Worm (Caenorhabditis elegans) whole organism, dauer: ENCODE results near the gene frpr-19.

Source experiments
- unc-62 ChIP-seq: sonication (generic microtip); optimal IDR thresholded peaks from 2 replicates; lab custom pipeline; 2017; ENCODE audit warnings: missing biosample characterization, missing genetic modification reagents, missing genetic modification characterization

The frpr-19 gene

DNA sequence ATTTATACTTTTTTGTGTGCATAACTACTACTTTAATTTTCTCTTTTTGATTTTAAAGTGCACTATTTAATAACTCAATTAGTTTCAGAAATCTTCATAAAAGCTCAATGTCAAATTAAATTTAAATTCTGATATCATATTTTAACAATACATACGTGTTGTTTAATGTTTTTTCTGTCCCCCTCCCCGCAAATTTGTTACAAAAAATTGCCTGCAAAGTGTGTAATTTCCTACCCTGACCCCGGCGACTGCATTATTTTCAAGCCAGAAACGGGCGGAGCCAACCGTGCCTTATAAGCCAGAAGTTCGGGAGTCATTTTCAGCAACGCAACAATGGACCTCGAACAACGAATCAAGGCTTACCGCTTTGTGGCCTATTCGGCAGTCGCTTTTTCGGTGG, 13.2 kb downstream of the frpr-19 start, which contains the start of gene col-108:
Gene col-108, plus strand, starts transcription at position 301 of the 400 bp plus-strand sequence.
- TF ChIP-seq unc-62 (GFP tag; lab: Kevin White, UChicago): no peak

DNA sequence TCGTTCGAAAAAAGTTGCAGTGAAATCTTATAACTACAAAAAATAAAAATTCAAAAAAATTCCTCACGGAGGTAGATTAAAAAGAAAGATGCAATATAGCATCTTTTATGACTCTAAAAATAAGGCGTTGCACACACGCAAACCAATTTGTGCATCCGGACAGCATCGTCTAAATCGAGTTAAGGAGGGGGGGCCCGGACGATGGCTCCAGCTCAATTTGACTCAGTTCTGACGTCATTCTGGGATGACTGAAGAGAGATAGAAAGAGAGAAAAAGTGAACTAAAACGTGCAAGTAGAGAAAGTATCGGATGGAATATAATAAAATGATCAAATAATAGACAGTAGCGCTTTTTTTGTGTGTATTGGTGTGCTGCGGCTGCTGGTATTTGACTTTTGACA, 15.5 kb downstream of the frpr-19 start:
- no peak for TF ChIP-seq unc-62 (GFP tag; lab: Kevin White, UChicago)

DNA sequence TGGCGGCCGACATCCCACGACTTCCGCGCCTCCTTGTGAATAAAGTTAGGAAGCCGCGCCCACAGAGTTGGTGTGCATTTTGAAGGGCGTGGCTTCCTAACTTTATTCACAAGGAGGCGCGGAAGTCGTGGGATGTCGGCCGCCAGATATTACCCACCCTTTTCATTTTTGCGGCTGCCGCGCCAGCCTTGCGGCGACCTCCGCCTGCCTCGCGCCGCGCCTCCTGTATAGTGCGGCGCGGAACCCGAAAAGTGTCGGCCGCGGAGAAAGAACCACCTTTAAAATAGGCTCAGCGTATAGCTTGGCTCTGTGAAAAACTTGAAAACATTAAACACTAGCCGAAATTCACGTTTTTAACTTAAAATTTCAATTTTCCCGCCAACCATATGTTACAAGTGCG, 18.0 kb downstream of the frpr-19 start:
- TF ChIP-seq unc-62 (GFP tag; lab: Kevin White, UChicago): no peak

DNA sequence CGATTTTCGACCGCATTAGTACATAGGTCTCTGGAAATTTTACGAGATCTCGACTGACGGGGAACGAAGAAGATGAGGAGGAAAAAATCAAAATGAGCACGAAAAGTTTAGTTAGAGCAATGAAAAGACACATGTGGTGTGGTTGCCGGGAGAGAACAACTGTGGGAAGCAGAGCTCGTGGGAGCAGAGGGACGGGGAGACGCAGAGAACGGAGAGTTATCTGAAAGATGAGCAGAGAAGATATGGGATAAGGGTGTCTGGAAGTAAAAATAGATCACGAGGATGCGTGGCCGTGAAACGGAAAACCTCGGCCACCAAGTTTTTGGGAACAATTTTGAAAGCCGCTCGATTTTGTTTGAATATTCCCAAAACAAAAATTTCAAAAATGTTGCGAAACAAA, 19.9 kb downstream of the frpr-19 start, which contains the start of gene Y41D4A.7:
Gene Y41D4A.7, minus strand, starts transcription at position 18 of the 400 bp plus-strand sequence.
- no peak for TF ChIP-seq unc-62 (GFP tag; lab: Kevin White, UChicago)

DNA sequence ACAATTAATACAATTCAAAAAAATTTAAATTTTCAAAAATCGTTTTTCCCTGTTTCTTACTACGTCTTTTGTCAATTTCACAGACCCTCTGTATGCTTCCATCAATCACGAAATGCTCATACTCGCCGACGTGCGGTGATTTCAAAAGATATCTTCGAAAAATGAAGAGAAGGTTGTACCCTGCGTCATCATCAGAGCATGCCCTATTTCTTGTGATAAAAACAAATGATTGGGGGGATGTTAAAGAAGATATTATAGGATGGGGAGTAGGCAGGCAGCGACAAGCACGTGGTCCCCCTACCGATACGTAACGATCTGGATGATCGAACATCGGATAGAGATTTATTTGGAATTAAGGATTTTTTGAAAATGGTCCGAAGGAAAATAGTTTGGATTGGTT, 22.9 kb downstream of the frpr-19 start:
- TF ChIP-seq unc-62 (GFP tag; lab: Kevin White, UChicago): no peak

DNA sequence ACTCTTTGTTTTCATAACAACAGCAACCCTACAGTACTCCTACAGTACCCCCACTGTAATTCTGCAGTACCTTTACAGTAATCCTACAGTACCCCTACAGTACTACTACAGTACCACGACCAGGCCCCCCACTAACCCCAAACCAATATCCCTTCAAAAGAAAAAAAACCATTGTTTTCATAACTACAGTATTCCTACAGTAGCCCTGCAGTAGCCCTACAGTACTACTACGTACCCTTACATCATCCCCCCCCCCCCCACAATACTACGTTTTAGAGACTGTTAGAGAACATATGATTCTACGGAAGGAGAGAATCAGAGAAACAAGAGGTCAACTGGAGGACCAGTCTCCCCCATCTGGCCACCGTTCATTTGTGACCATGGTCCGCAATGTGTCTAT, 28.0 kb downstream of the frpr-19 start, which contains the start of gene Y41D4A.3:
Gene Y41D4A.3, plus strand, starts transcription at position 301 of the 400 bp plus-strand sequence.
- TF ChIP-seq unc-62 (GFP tag; lab: Kevin White, UChicago): no peak

DNA sequence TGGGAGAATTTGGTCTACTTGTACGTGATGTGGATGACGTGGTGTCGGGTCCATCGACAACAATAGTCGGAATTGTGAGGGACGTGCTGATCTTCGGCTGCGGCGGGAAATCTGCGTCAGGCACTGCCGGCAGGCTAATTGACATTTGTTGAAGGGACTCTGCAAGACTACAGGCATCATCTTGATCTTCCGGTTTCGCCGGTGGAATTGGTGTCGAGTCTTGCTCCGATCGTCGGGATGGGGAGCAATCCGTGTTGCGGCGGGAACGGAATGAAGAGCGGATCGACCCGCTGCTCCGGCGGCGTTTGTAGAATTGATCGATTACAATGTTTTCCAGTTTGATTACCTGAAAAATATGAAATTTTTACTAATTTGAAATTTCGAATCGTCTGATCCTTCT, 29.0 kb downstream of the frpr-19 start:
- TF ChIP-seq unc-62 (GFP tag; lab: Kevin White, UChicago): no peak

DNA sequence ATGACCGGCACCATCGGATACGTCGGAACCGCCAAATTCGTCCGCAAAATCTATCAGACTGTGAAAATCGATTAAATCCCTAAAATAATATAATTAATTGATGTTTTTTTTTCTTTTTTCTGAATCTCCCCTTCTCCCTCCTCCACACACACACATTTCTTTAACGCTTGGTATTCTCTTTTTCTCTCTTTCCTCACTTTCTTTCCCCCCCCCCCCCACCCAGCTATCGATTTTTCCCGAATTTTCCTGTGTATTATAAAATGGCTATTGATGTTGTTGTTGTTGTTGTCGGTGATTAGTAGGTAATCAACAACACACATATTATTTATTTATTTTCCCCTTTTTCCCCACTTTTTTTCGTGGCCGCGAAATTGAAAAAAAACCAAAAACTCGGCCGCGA, 30.2 kb downstream of the frpr-19 start:
- TF ChIP-seq unc-62 (GFP tag; lab: Kevin White, UChicago): no peak

DNA sequence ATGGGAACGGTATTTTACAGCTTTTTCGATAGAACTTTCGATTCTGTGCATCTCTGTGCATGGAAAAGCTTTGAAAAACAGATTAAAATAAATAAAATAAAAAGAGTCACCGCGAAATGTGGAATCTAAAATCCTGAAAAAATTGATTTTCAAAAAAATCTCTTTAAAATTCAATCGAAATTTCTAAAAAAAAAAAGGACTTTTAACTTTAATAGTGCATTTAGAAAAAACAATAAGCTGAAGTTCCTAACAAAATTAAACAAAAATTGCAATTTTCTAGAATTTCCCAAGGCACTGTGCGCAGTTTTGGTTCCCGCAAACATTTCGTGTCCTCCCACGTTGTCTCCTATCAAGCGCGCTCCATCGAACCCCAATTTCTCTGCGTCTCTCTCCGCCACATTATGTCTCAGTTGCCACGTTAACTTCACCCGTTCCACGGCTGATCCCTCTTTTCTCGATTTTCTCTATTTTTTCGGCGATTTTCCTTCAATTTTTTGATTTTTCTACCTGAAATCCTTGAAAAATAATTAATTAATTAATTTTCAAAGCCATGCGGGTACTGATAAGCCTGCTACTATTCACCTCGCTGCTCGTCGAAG, 35.9 kb downstream of the frpr-19 start, which contains the start of the genes Y41D4A.6 and Y41D4A.4:
Gene Y41D4A.6, minus strand, starts transcription at position 51 of the 599 bp plus-strand sequence.
Gene Y41D4A.4, plus strand, starts transcription at position 549 of the 599 bp plus-strand sequence.
- TF ChIP-seq unc-62 (GFP tag; lab: Kevin White, UChicago): no peak

DNA sequence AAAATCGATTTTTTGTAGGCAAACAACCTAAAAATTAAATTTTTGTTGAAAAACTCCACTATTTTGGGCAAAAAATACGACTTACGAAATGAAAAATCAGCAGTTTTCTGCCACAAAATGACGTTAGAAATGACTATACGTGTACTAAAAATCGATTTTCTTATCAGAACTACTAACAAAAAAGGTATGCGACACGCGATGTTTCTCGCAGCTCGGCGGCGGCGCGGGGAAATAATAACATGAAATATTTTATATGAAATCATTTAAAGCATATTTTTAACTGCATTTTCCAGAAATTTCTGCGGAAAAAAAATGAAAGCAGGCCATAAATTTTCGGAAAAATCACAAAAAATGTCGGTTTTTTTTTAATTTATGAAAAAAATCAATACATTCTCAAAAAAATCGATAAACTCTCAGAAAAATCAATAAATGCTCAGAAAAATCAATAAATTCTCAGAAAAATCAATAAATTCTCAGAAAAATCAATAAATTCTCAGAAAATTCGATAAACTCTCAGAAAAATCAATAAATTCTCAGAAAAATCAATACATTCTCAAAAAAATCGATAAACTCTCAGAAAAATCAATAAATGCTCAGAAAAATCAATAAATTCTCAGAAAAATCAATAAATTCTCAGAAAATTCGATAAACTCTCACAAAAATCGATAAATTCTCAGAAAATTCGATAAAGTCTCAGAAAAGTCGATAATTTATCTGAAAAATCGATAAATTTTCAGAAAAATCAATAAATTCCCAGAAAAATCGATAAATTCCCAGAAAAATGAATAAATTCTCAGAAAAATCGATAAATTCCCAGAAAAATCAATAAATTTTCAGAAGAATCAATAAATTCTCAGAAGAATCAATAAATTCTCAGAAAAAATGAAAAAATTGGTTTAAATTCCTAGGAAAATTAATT, 41.1 kb downstream of the frpr-19 start, which contains the start of gene ptpn-22:
Gene ptpn-22, minus strand, starts transcription at position 158 of the 919 bp plus-strand sequence.
- no peak for TF ChIP-seq unc-62 (GFP tag; lab: Kevin White, UChicago)

DNA sequence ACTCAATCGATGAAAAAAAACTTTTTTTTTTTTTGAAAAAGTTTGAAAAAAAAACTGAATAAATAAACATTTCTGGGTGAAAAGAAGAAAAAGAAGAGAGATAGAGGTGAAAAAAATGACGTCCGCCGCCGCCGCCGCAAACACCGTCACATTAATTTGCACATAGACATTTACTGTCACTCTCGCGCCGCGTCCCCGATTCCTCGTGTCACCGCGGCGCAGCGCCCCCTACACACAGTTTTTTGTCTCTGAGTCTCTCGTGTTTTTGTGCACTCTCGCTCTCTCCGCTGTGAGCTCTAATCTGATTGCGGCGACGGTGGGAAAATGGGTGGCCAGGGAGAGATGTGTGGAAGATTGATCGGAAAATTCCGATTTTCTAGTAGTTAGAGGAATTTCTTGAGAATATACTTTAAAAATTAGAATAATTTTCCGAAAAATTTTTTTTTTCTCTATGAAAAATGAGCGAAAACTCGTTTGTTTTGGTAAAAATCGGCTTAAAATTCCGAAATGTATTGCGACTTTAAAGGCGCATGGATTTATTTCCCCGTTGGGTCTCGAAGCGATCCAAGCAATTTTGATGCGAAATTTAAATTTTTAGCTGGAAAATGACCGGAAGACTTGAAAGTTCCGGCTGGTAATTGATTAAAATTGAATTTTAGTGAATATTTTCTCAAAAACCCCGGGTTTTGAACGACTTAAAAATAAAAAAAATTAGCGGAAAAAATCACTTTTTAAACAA, 41.9 kb downstream of the frpr-19 start:
- TF ChIP-seq unc-62 (GFP tag; lab: Kevin White, UChicago): no peak

DNA sequence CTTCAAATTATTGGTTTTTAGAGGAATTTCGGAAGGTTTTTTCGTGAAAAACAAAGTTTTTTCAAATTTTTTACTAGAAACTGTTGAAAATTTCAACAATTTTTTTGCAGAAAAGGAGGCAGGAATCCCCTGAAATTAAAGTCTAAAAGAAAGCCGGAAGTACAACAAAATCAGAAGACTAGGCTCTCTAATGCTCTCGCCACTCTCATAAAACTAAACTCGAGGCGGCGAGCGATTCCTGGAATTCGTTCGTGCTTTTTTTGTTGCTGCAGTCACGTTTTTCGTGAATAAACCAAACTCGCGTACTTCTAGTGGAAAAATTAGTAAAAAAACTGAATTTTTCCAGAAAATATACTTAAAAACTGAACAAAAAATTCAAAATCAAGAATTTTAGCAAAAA, 42.6 kb downstream of the frpr-19 start:
- TF ChIP-seq unc-62 (GFP tag; lab: Kevin White, UChicago): no peak

DNA sequence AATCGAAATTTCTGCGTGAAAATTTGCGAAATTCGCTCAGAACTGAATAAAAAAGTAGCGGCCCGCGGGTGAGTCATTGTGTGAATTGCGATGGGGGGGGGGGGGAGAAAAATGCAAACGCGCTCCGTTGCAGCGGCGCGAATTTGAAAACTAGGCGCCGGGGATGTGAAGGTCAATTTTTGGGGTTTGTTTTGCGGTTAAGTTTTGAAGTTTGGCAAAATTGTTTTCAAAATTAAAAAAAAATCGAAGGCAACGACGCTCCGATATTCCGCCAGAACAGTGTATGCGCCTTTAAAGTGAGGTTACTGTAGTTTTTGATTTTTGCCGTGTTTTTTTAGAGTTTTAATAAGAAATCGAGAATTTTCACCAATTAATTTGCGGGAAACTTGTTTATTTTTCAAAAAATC, 43.1 kb downstream of the frpr-19 start:
- no peak for TF ChIP-seq unc-62 (GFP tag; lab: Kevin White, UChicago)

DNA sequence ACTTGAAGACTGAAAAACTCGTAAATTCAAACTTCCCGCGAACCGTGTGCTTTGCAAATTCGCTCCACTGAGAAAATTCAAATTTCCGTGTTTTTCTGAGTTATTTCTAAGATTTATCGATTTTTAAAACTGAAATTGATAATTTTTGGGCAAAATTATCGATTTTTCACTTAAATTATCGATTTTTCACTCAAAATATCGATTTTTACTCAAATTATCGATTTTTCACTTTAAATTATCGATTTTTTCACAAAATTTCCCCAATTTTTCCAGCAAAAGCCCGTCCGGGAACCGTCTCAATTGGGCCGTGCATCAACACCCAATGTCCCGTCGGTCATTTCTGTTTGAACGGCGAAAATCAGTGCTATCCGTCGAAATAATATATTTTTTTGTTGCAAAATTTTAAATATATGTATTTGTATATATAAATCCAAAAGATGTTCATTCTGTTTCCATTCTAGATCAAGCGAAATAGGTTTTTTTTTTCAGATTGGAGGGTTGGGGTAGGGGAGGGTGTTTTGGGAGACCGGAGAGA, 53.9 kb downstream of the frpr-19 start:
- TF ChIP-seq unc-62 (GFP tag; lab: Kevin White, UChicago): no peak

DNA sequence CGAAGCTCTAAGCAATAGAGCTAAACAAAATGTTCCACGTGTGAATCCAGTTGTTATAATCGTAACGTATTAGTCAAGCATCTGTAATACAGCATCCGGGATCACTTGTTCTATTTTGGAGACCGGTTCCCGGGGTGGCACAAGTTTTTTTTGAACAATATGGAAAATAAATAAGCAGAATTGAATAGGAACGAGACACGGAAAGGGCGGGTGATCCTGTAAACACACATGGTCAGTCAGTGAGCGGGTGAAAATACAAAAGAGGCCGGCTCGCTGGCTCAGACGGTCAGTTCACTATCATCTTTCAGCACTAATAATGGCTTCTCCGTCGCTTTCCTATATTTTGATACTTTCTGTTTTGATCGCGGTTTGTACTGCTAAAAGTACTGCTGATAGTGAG, 55.6 kb downstream of the frpr-19 start, which contains the start of gene K08D12.8:
Gene K08D12.8, plus strand, starts transcription at position 301 of the 400 bp plus-strand sequence.
- no peak for TF ChIP-seq unc-62 (GFP tag; lab: Kevin White, UChicago)
